Worm (Caenorhabditis elegans): ENCODE results near the gene Y54F10BM.9.

- TF ChIP-seq aptf-2 (GFP tag; conservative IDR thresholded peaks at IDR 0.05) (no peak), let-607 (tag; optimal IDR thresholded peaks at IDR 0.05) (no peak), hmg-1.2 (GFP tag; IDR thresholded peaks at IDR 0.05) (no peak), tbp1 (GFP tag; optimal IDR thresholded peaks at IDR 0.05) (no peak), unc-62 (GFP tag; optimal IDR thresholded peaks at IDR 0.05) (no peak), aptf-3 (GFP tag; IDR thresholded peaks at IDR 0.05) (no peak), madf-10 (tag; optimal IDR thresholded peaks at IDR 0.05) (no peak), zfh-2 (GFP tag; conservative IDR thresholded peaks at IDR 0.05) (no peak), mes-4 (tag; optimal IDR thresholded peaks at IDR 0.05) (no peak), B0261.1 (tag; optimal IDR thresholded peaks at IDR 0.05) (no peak), F37B4.10 (GFP tag; IDR thresholded peaks at IDR 0.05) (no peak)
These were observed 24.6 kb upstream of the Y54F10BM.9 start, which contains the start of gene Y54F10BM.12 for ce11 chrIII:2329336-2329735.
